Worm (Caenorhabditis elegans): Measurements from ENCODE around the gene F59B10.5.

Gene F59B10.5

DNA sequence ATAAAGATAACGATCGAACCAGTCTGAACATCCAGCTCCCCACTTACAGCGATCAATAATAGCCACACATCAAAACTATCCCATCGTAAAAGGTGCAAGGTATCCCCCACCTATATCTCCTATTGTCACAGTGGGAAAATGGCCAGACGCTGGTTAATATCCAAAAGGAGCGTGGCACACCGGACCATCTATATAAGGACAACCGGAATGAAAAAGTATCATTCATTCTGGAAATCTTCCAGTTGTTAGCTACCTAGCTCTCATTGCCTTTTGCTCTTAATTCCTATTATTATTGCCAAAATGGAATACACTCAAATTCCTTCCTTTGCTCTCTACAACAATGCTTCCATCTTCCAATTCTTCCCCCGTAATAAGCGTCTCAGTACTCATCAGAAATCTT lies 46.5 kb downstream of the F59B10.5 start, which contains the start of gene ZK666.4:
ZK666.4 (plus strand) TSS at position 301 of the 400 bp plus-strand sequence.
- TF ChIP-seq ceh-28 (tag; optimal IDR thresholded peaks at IDR 0.05), result no peak
- TF ChIP-seq R02D3.7 (tag; optimal IDR thresholded peaks at IDR 0.05), result no peak
- no peak for TF ChIP-seq pqm-1 (tag; optimal IDR thresholded peaks at IDR 0.05)
- TF ChIP-seq nhr-237 (tag; optimal IDR thresholded peaks at IDR 0.05), result no peak
- no peak for TF ChIP-seq ceh-82 (tag; optimal IDR thresholded peaks at IDR 0.05)
- no peak for TF ChIP-seq nhr-76 (tag; optimal IDR thresholded peaks at IDR 0.05)
- TF ChIP-seq nhr-11 (tag; optimal IDR thresholded peaks at IDR 0.05), result no peak
- no peak for TF ChIP-seq nhr-77 (tag; optimal IDR thresholded peaks at IDR 0.05)

DNA sequence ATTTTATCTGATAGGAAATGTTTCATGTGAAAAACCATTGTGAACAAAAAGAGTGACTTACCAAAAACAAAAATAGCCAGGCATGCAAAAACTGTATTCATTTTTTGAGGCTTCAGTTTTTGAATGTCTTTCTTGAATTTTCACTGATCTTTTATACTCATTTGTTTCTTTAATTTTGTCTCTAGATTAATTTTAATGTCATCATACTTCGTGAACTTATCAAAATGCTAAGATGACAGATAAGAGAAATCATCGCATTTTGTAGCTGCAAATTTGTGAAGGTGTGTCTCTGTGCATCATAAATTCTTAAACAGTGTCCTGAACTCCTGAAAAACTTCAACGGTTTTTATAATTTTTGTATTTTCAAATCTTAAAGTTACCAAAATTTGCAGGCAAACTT lies 47.4 kb downstream of the F59B10.5 start, which contains the start of gene clec-58:
clec-58 (minus strand) TSS at position 101 of the 400 bp plus-strand sequence.
- TF ChIP-seq nhr-43 (tag; optimal IDR thresholded peaks at IDR 0.05; ENCODE audit: poor library complexity, severe bottlenecking), result no peak
- TF ChIP-seq mdl-1 (tag; optimal IDR thresholded peaks at IDR 0.05), result no peak
- TF ChIP-seq pqm-1 (tag; optimal IDR thresholded peaks at IDR 0.05), result no peak
- TF ChIP-seq nfya-1 (tag; optimal IDR thresholded peaks at IDR 0.05; ENCODE audit: insufficient read depth), result no peak
- TF ChIP-seq pha-4 (tag; optimal IDR thresholded peaks at IDR 0.05), result no peak

DNA sequence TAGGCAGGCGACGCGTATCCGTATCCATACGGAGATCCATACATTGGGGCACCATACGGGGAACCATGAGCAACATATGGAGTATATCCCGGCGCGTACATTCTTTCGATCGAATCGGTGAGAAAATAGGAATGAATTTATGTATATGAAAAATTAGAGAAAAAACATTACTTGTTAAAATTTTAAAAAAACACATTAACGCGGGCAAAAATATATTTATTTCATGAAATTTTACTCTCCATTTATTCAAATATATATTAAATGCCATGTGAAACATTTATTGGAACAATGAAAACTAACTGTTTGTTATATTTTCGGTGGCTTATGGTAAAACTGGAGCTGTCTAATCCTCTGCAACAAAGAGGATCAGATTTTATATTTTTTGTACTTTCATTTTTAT lies 51.7 kb downstream of the F59B10.5 start, which contains the start of gene ZK666.2:
ZK666.2 (minus strand) TSS at position 101 of the 400 bp plus-strand sequence.
- TF ChIP-seq nhr-12 (tag; optimal IDR thresholded peaks at IDR 0.05) (no peak), nhr-25 (tag; optimal IDR thresholded peaks at IDR 0.05) (no peak), sea-2 (GFP tag; optimal IDR thresholded peaks at IDR 0.05) (no peak), ama-1 (optimal IDR thresholded peaks at IDR 0.05) (no peak), ztf-11 (tag; optimal IDR thresholded peaks at IDR 0.05) (no peak), nhr-43 (tag; optimal IDR thresholded peaks at IDR 0.05; ENCODE audit: poor library complexity, severe bottlenecking) (no peak), daf-12 (tag; optimal IDR thresholded peaks at IDR 0.05) (no peak), elt-3 (tag; optimal IDR thresholded peaks at IDR 0.05) (no peak), skn-1 (tag; optimal IDR thresholded peaks at IDR 0.05) (no peak), nhr-28 (tag; optimal IDR thresholded peaks at IDR 0.05) (no peak), ceh-82 (tag; optimal IDR thresholded peaks at IDR 0.05) (no peak), nhr-77 (tag; optimal IDR thresholded peaks at IDR 0.05) (no peak), nhr-76 (tag; optimal IDR thresholded peaks at IDR 0.05) (no peak), hmg-11 (tag; optimal IDR thresholded peaks at IDR 0.05) (no peak)

Data from whole organism, L3 larva.